Fruit fly (Drosophila melanogaster): Measurements from ENCODE around the gene TfIIB.
A peak's percentile ranks its signal among the peaks of the same experiment; 100 is the strongest.

Gene TfIIB

DNA sequence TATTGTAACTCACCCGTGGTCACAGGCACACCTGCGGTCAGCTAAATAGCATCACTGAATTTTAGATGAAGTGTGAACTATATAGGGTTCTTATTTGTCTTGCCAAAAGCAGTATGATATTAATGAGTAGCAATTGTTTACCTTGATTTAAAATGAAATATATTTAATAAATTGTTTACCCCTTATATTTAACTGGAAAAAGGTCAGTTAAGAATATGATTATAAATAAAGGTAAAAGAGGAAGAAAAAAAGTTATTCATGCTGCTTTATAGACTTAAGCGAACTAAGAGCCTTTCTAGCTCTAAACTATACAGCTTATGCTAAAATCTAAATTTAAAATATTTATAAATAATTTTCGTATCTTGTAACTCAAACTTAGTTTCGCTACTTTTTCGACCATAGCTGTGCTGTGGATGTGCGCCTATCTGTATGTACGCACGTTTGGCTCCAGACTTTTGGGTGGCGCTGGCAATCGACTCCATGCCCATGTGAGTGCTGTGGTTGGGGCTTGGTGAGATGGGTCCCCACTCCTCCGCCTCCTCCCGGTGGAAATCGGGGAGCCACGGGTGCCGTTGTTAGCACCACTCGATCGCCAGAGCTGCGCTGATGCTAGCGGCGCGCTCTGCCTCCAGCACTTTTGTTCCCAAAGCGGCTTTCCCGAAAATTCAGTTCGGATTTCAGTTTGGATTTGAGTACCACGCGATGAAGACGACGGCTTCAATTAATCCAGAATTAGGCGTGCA lies 11.1 kb downstream of the TfIIB start, which contains the start of gene loh (continued):
- TF ChIP-seq CG15073 (GFP tag; optimal IDR thresholded peaks at IDR 0.05) (no peak), mld (GFP tag; IDR thresholded peaks at IDR 0.05; ENCODE audit: partially characterized antibody) (no peak), CG6683 (GFP tag; optimal IDR thresholded peaks at IDR 0.05) (peak; percentile 10), tap (tag; optimal IDR thresholded peaks at IDR 0.05) (no peak), CG42726 (GFP tag; IDR thresholded peaks at IDR 0.05; ENCODE audit: partially characterized antibody) (no peak), grau (tag; optimal IDR thresholded peaks at IDR 0.05) (peak; percentile 72), E2f2 (GFP tag; IDR thresholded peaks at IDR 0.05) (peak; percentile 30; the same call in 1 of the 2 replicates), CG31224 (GFP tag; IDR thresholded peaks at IDR 0.05) (no peak), CG10543 (GFP tag; optimal IDR thresholded peaks at IDR 0.05) (peak; percentile 64), Lim3 (GFP tag; IDR thresholded peaks at IDR 0.05) (no peak), dm (GFP tag; optimal IDR thresholded peaks at IDR 0.05) (no peak), CG1603 (tag; optimal IDR thresholded peaks at IDR 0.05) (peak; percentile 18), CG15514 (GFP tag; optimal IDR thresholded peaks at IDR 0.05) (peak; percentile 12), Sox100B (GFP tag; optimal IDR thresholded peaks at IDR 0.05) (peak; percentile 85), Atf3 (GFP tag; optimal IDR thresholded peaks at IDR 0.05) (no peak), otp (GFP tag; IDR thresholded peaks at IDR 0.05) (no peak), sc (optimal IDR thresholded peaks at IDR 0.05) (no peak), sc (GFP tag; optimal IDR thresholded peaks at IDR 0.05) (peak; percentile 44), CG7556 (GFP tag; optimal IDR thresholded peaks at IDR 0.05) (peak; percentile 84), CG10267 (tag; optimal IDR thresholded peaks at IDR 0.05) (peak; percentile 64)

DNA sequence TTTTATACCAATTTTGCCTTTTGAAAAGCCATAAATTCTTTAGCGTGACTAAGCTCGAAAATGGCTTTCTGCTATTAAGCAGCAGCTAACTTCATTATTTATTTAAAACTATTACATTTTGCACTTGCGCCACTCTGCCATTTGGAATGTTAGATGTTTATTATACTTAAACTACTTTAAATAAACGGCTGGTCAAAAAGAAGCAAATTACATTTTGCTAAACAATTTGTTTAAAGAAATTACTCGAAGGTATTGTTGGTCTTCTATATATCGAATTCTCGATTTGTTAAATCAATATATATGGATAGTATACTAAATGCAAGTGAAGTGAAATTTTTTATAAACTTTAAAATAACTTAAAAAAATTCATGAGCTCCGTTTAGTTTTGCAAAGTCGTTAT lies 21.2 kb downstream of the TfIIB start, which contains the start of gene ppk10:
TSS of gene ppk10 (minus strand) at position 101 of the 400 bp plus-strand sequence.
- TF ChIP-seq CG11398 (GFP tag; optimal IDR thresholded peaks at IDR 0.05) (no peak), CG13894 (tag; optimal IDR thresholded peaks at IDR 0.05) (no peak), CG6765 (GFP tag; optimal IDR thresholded peaks at IDR 0.05) (no peak), CG10979 (tag; optimal IDR thresholded peaks at IDR 0.05) (no peak), sim (GFP tag; IDR thresholded peaks at IDR 0.05) (no peak), Fer2 (tag; optimal IDR thresholded peaks at IDR 0.05) (no peak), CG4328 (GFP tag; optimal IDR thresholded peaks at IDR 0.05) (no peak), ems (GFP tag; optimal IDR thresholded peaks at IDR 0.05) (no peak), vnd (GFP tag; IDR thresholded peaks at IDR 0.05; ENCODE audit: partially characterized antibody) (no peak), CG9215 (GFP tag; IDR thresholded peaks at IDR 0.05) (no peak), Fer1 (GFP tag; optimal IDR thresholded peaks at IDR 0.05) (no peak), Dip3 (GFP tag; optimal IDR thresholded peaks at IDR 0.05) (no peak), CG3838 (GFP tag; optimal IDR thresholded peaks at IDR 0.05) (no peak), CG8388 (GFP tag; optimal IDR thresholded peaks at IDR 0.05) (no peak), CG4404 (GFP tag; IDR thresholded peaks at IDR 0.05) (no peak), D19A (tag; optimal IDR thresholded peaks at IDR 0.05) (no peak), Doc2 (GFP tag; IDR thresholded peaks at IDR 0.05) (no peak)

DNA sequence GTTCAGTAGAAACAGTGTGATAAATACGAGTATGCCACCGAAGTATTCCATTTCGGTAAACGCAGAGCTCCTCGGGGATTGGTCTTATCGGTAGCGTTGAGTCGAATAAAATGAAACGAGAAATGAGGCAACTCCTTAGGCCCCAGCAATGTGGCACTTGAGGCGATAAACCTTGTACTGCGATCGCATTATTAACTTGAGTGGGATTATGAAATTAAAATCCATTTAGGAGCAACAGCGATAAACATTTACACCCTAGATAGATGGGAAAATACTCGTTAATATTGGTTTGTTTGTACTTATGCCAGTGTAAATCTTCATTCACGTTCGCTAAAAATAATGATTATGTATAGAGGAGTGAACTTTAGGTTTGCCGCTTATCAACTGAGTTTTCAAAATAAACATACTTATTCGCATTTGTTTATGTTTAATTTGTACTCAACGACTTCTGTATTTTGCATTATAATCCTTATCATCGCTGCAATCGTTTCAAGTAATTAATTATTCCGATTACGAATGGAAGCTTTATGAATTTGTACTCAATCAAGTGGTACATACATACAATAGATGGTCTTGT lies 24.9 kb downstream of the TfIIB start:
- TF ChIP-seq sug (tag; optimal IDR thresholded peaks at IDR 0.05) (peak; percentile 75), exex (tag; optimal IDR thresholded peaks at IDR 0.05) (peak; percentile 80), CG2199 (GFP tag; IDR thresholded peaks at IDR 0.05) (0 out of 3 replicates have a peak, but pooled peaks have one; percentile 56), CG15514 (GFP tag; optimal IDR thresholded peaks at IDR 0.05) (no peak)
